Worm (Caenorhabditis elegans) whole organism, mixed stage, embryonic: ENCODE results near the gene D2023.3.

Experiments
- M03D4.4 ChIP-seq: sonication (generic microtip); optimal IDR thresholded peaks from 2 replicates; lab custom pipeline; 2017; ENCODE audit warnings: mild to moderate bottlenecking, missing genetic modification characterization, missing compliant biosample characterization
- ceh-39 ChIP-seq: fragments of 150-350 bp; optimal IDR thresholded peaks from 2 replicates; lab custom pipeline; 2014; ENCODE audit warnings: missing biosample characterization, missing genetic modification characterization
- ceh-43 ChIP-seq: fragments of 200-800 bp; sonication (Bioruptor generic); optimal IDR thresholded peaks from 2 replicates; lab custom pipeline; 2018; ENCODE audit warnings: mild to moderate bottlenecking, missing genetic modification characterization, moderate library complexity, missing compliant biosample characterization
- ceh-83 ChIP-seq: fragments of 200-800 bp; sonication (Bioruptor generic); optimal IDR thresholded peaks from 2 replicates; lab custom pipeline; 2018; ENCODE audit warnings: mild to moderate bottlenecking, missing genetic modification characterization, missing compliant biosample characterization
- ces-1 ChIP-seq: fragments of 150-350 bp; optimal IDR thresholded peaks from 2 replicates; lab custom pipeline; 2014; ENCODE audit warnings: missing biosample characterization, missing genetic modification reagents, missing genetic modification characterization
- elt-3 ChIP-seq: fragments of 150-350 bp; optimal IDR thresholded peaks from 2 replicates; lab custom pipeline; 2014; ENCODE audit warnings: missing biosample characterization, missing genetic modification characterization
- lin-13 ChIP-seq: fragments of 150-350 bp; optimal IDR thresholded peaks from 2 replicates; lab custom pipeline; 2014; ENCODE audit warnings: missing biosample characterization, missing genetic modification characterization
- nhr-2 ChIP-seq: fragments of 150-350 bp; optimal IDR thresholded peaks from 2 replicates; lab custom pipeline; 2014; ENCODE audit warnings: missing biosample characterization, missing genetic modification characterization
- nhr-237 ChIP-seq: fragments of 150-350 bp; optimal IDR thresholded peaks from 2 replicates; lab custom pipeline; 2014; ENCODE audit warnings: missing biosample characterization, missing genetic modification characterization
- nhr-76 ChIP-seq: sonication (generic microtip); optimal IDR thresholded peaks from 2 replicates; lab custom pipeline; 2017; ENCODE audit warnings: missing biosample characterization, missing genetic modification characterization
- snpc-4 ChIP-seq: fragments of 150-350 bp; optimal IDR thresholded peaks from 2 replicates; lab custom pipeline; 2014; ENCODE audit warnings: missing biosample characterization, missing genetic modification characterization
- tbx-8 ChIP-seq: fragments of 200-800 bp; sonication (Bioruptor generic); optimal IDR thresholded peaks from 2 replicates; lab custom pipeline; 2018; ENCODE audit warnings: mild to moderate bottlenecking, missing genetic modification characterization, moderate library complexity, missing compliant biosample characterization
- unc-39 ChIP-seq: fragments of 150-350 bp; optimal IDR thresholded peaks from 2 replicates; lab custom pipeline; 2014; ENCODE audit warnings: missing biosample characterization, missing genetic modification characterization
- ztf-11 ChIP-seq: fragments of 150-350 bp; optimal IDR thresholded peaks from 2 replicates; lab custom pipeline; 2014; ENCODE audit warnings: missing biosample characterization, missing genetic modification characterization

DNA sequence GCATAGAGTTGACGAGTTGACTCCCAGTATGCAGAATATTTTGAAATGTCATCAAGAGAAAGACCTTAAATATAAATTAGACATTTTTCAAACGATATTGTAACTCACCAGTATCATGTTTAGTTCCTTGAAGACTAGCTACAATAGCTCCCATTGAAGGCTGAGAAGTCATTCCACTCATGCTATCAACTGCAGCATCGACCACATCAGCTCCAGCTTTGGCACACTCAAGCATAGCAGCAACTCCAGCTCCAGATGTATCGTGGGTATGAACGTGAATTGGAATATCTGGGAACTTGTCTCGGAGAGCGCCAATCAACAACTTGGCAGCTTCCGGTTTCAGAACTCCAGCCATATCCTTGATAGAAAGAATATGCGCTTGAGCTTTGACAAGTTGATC, 7.6 kb upstream of the D2023.3 start:
- TF ChIP-seq lin-13 (tag; lab: Kevin White, UChicago), result no peak
- no peak for TF ChIP-seq ceh-39 (tag; lab: Kevin White, UChicago)
- TF ChIP-seq nhr-76 (tag; lab: Kevin White, UChicago), result no peak
- TF ChIP-seq nhr-237 (tag; lab: Kevin White, UChicago), result no peak
- TF ChIP-seq elt-3 (tag; lab: Kevin White, UChicago), result no peak
- TF ChIP-seq nhr-2, result no peak
- no peak for TF ChIP-seq unc-39 (tag; lab: Kevin White, UChicago)
- TF ChIP-seq M03D4.4 (tag; lab: Kevin White, UChicago), result no peak
- no peak for TF ChIP-seq ceh-43 (GFP tag; lab: Kevin White, UChicago)
- TF ChIP-seq ces-1 (GFP tag; lab: Kevin White, UChicago), result no peak
- no peak for TF ChIP-seq ceh-83
- no peak for TF ChIP-seq ztf-11 (tag; lab: Kevin White, UChicago)
- TF ChIP-seq snpc-4 (tag; lab: Kevin White, UChicago), result no peak
- TF ChIP-seq tbx-8 (GFP tag; lab: Kevin White, UChicago), result no peak
